Worm (Caenorhabditis elegans): Measurements from ENCODE around the gene C16C4.1.

DNA sequence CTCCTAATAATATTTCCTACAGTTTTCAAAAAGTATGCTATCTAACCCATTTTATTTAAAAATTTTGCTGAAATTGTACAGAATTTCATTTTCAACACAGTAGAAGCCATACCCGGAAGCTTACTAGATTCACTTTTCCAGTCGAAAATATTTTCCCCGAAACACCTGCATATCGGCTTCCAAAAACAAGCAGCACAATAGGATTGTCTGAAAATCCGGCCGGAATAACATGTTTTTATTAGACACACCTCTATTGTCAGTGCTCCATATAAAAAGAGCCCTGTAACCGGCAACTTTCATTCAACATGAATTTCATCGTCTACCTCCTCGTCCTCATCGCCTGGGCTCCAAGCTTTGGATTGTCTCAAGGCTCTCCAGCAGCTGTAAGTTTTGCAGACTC is 41.5 kb upstream of the C16C4.1 start, which contains the start of gene C52E2.2:
- TF ChIP-seq ceh-82 (tag; optimal IDR thresholded peaks at IDR 0.05) (no peak), blmp-1 (tag; optimal IDR thresholded peaks at IDR 0.05; ENCODE audit: insufficient read depth) (no peak), ama-1 (optimal IDR thresholded peaks at IDR 0.05) (no peak), elt-3 (tag; optimal IDR thresholded peaks at IDR 0.05) (no peak), nhr-6 (tag; optimal IDR thresholded peaks at IDR 0.05) (no peak), egl-27 (tag; optimal IDR thresholded peaks at IDR 0.05) (no peak), nhr-237 (tag; optimal IDR thresholded peaks at IDR 0.05) (no peak), F13H6.1 (tag; optimal IDR thresholded peaks at IDR 0.05) (no peak), unc-62 (GFP tag; optimal IDR thresholded peaks at IDR 0.05) (no peak)
